Worm (Caenorhabditis elegans) whole organism, L3 larva: ENCODE measurements around the gene gcy-15.

Experiments used
- ceh-16 ChIP-seq: sonication (generic microtip); optimal IDR thresholded peaks from 2 replicates; lab custom pipeline; 2017; ENCODE audit warnings: missing biosample characterization, missing genetic modification characterization
- ceh-28 ChIP-seq: fragments of 150-350 bp; optimal IDR thresholded peaks from 2 replicates; lab custom pipeline; 2014; ENCODE audit warnings: missing biosample characterization, missing genetic modification reagents, missing genetic modification characterization
- fkh-10 ChIP-seq: sonication (generic microtip); optimal IDR thresholded peaks from 2 replicates; lab custom pipeline; 2017; ENCODE audit warnings: missing biosample characterization, missing genetic modification reagents, missing genetic modification characterization
- hmg-11 ChIP-seq: sonication (generic microtip); optimal IDR thresholded peaks from 2 replicates; lab custom pipeline; 2016; ENCODE audit warnings: missing genetic modification characterization, missing compliant biosample characterization
- jun-1 ChIP-seq: fragments of 150-350 bp; optimal IDR thresholded peaks from 2 replicates; lab custom pipeline; 2014; ENCODE audit warnings: missing biosample characterization, missing genetic modification reagents, missing genetic modification characterization
- lin-39 ChIP-seq: fragments of 150-350 bp; optimal IDR thresholded peaks from 2 replicates; lab custom pipeline; 2018; ENCODE audit warnings: missing biosample characterization, missing genetic modification reagents, missing genetic modification characterization
- mdl-1 ChIP-seq: fragments of 150-350 bp; optimal IDR thresholded peaks from 2 replicates; lab custom pipeline; 2014; ENCODE audit warnings: missing biosample characterization, missing genetic modification characterization
- nhr-11 ChIP-seq: fragments of 150-350 bp; optimal IDR thresholded peaks from 2 replicates; lab custom pipeline; 2014; ENCODE audit warnings: missing biosample characterization, missing genetic modification characterization
- pqm-1 ChIP-seq: fragments of 150-350 bp; optimal IDR thresholded peaks from 2 replicates; lab custom pipeline; 2017; ENCODE audit warnings: missing biosample characterization, missing genetic modification characterization, inconsistent platforms
- snpc-4 ChIP-seq: fragments of 150-350 bp; optimal IDR thresholded peaks from 2 replicates; lab custom pipeline; 2014; ENCODE audit warnings: missing biosample characterization, missing genetic modification characterization

DNA sequence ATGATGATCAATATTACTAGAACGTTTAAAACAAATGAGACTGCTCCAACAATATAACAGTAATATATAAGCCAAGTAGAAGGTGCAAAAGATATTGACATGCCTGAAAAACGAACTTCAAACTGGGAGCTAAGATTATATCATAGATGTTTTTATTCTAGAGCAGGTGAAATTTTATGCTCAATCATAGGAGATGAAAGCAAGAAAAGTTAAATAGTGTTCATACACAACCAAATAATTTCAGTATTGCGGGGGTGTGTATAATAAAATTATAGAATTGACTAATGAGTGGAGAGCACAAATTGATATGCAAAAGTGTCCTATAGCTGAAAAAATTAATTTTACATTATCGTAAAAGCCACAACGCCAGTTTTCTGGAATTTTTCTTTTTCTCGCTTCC, 37.9 kb downstream of the gcy-15 start, which contains the start of gene sri-34:
- TF ChIP-seq hmg-11 (tag; lab: Kevin White, UChicago) (no peak), lin-39 (no peak), ceh-28 (tag; lab: Kevin White, UChicago) (no peak), nhr-11 (tag; lab: Kevin White, UChicago) (no peak), mdl-1 (tag; lab: Kevin White, UChicago) (no peak), jun-1 (tag; lab: Kevin White, UChicago) (no peak), ceh-16 (tag; lab: Kevin White, UChicago) (no peak), fkh-10 (no peak), snpc-4 (no peak), pqm-1 (tag; lab: Kevin White, UChicago) (no peak)
